Fruit fly (Drosophila melanogaster): ENCODE data around the gene CG17378.

CG17378 gene

dm6 chr2L:6819230-6820049, 45.6 kb downstream of the CG17378 start (continued):
- TF ChIP-seq CG1603 (tag; optimal IDR thresholded peaks at IDR 0.05) (peak; percentile 23), CG17328 (GFP tag; IDR thresholded peaks at IDR 0.05) (no peak), CoRest (tag; optimal IDR thresholded peaks at IDR 0.05) (peak; percentile 67), BtbVII (GFP tag; optimal IDR thresholded peaks at IDR 0.05) (no peak), pum (GFP tag; optimal IDR thresholded peaks at IDR 0.05) (no peak), dimm (GFP tag; IDR thresholded peaks at IDR 0.05) (no peak), Sin3A (optimal IDR thresholded peaks at IDR 0.05) (no peak), CG15479 (GFP tag; optimal IDR thresholded peaks at IDR 0.05) (no peak), CG1024 (GFP tag; IDR thresholded peaks at IDR 0.05) (no peak), E2f1 (GFP tag; IDR thresholded peaks at IDR 0.05) (no peak), Ravus (GFP tag; IDR thresholded peaks at IDR 0.05) (no peak), CG9876 (GFP tag; optimal IDR thresholded peaks at IDR 0.05) (no peak), CG12659 (GFP tag; optimal IDR thresholded peaks at IDR 0.05) (peak; percentile 15), mld (GFP tag; IDR thresholded peaks at IDR 0.05; ENCODE audit: partially characterized antibody) (no peak), CkIIα-i1 (GFP tag; IDR thresholded peaks at IDR 0.05) (no peak), CG12104 (GFP tag; optimal IDR thresholded peaks at IDR 0.05) (peak; percentile 17), CG32772 (GFP tag; IDR thresholded peaks at IDR 0.05) (no peak), nau (GFP tag; optimal IDR thresholded peaks at IDR 0.05) (no peak), psq (GFP tag; optimal IDR thresholded peaks at IDR 0.05) (no peak), sens (GFP tag) (peak; percentile 90), CG34376 (GFP tag; optimal IDR thresholded peaks at IDR 0.05) (peak; percentile 9), Rfx (GFP tag; IDR thresholded peaks at IDR 0.05) (no peak; the same call in 1 of the 2 replicates), CG1233 (GFP tag; optimal IDR thresholded peaks at IDR 0.05) (peak; percentile 12), Ets65A (GFP tag) (peak; percentile 91), pan (optimal IDR thresholded peaks at IDR 0.05) (no peak), pan (GFP tag; optimal IDR thresholded peaks at IDR 0.05 in 1 of 2, IDR thresholded peaks at IDR 0.05 in 1 of 2) (peak in 1 of 2 experiments; percentile 4), CG2875 (GFP tag; optimal IDR thresholded peaks at IDR 0.05) (no peak), ase (GFP tag; IDR thresholded peaks at IDR 0.05) (no peak), CG12942 (GFP tag; optimal IDR thresholded peaks at IDR 0.05) (no peak), odd (GFP tag; optimal IDR thresholded peaks at IDR 0.05) (no peak), pros (GFP tag; optimal IDR thresholded peaks at IDR 0.05) (no peak), CG16863 (GFP tag; optimal IDR thresholded peaks at IDR 0.05) (peak; percentile 28), HLH3B (GFP tag; IDR thresholded peaks at IDR 0.05) (0 out of 2 replicates have a peak, but pooled peaks have one; percentile 19), dati (GFP tag; IDR thresholded peaks at IDR 0.05) (no peak), zf30C (GFP tag; optimal IDR thresholded peaks at IDR 0.05) (no peak), Myb (GFP tag; optimal IDR thresholded peaks at IDR 0.05) (no peak), insv (GFP tag; optimal IDR thresholded peaks at IDR 0.05) (no peak), CG11247 (GFP tag; IDR thresholded peaks at IDR 0.05) (no peak), Hey (tag; optimal IDR thresholded peaks at IDR 0.05) (no peak), sd (tag; optimal IDR thresholded peaks at IDR 0.05) (peak; percentile 58), fd102C (GFP tag; optimal IDR thresholded peaks at IDR 0.05) (no peak), ac (GFP tag; optimal IDR thresholded peaks at IDR 0.05) (no peak), Antp (GFP tag; optimal IDR thresholded peaks at IDR 0.05) (no peak), CG3163 (GFP tag; optimal IDR thresholded peaks at IDR 0.05) (no peak), Mes4 (GFP tag; optimal IDR thresholded peaks at IDR 0.05) (no peak), CG3726 (GFP tag; IDR thresholded peaks at IDR 0.05) (no peak), CG18476 (GFP tag; optimal IDR thresholded peaks at IDR 0.05) (peak; percentile 23), CG9727 (GFP tag; optimal IDR thresholded peaks at IDR 0.05) (peak; percentile 62), Dp (GFP tag; optimal IDR thresholded peaks at IDR 0.05) (no peak), sim (GFP tag; IDR thresholded peaks at IDR 0.05) (no peak), Xbp1 (GFP tag; optimal IDR thresholded peaks at IDR 0.05) (peak; percentile 33)
